Worm (Caenorhabditis elegans): ENCODE measurements around the gene svh-5.

- TF ChIP-seq hmg-4 (GFP tag; optimal IDR thresholded peaks at IDR 0.05): no peak
- TF ChIP-seq scrt-1 (GFP tag; IDR thresholded peaks at IDR 0.05): no peak
Measured at ce11 chrX:15325709-15326108, 51.9 kb downstream of the svh-5 start, which contains the start of gene Y15E3A.3.

Measured in whole organism, early embryonic.